Worm (Caenorhabditis elegans) whole organism, young adult: Measurements from ENCODE around the gene F32F2.4.
A peak's percentile ranks its signal among the peaks of the same experiment; 100 is the strongest.

ENCODE experiments used
- B0336.3 ChIP-seq: fragments of 200-800 bp; sonication (Bioruptor generic); IDR thresholded peaks from 2 replicates; pipeline ENCODE4 v1.3.6; 2022; ENCODE audit warnings: missing genetic modification characterization, missing compliant biosample characterization
- C06A6.2 ChIP-seq: fragments of 200-800 bp; sonication (Bioruptor generic); conservative IDR thresholded peaks from 2 replicates; pipeline ENCODE4 v1.3.6; 2022; ENCODE audit warnings: missing genetic modification characterization, missing compliant biosample characterization
- C17E4.6 ChIP-seq: fragments of 200-800 bp; sonication (Bioruptor generic); IDR thresholded peaks from 2 replicates; pipeline ENCODE4 v1.3.6; 2022; ENCODE audit warnings: missing genetic modification reagents, missing genetic modification characterization, missing compliant biosample characterization
- F22D6.2 ChIP-seq: sonication (generic microtip); optimal IDR thresholded peaks from 2 replicates; lab custom pipeline; 2016; ENCODE audit warnings: mild to moderate bottlenecking, missing genetic modification characterization, missing compliant biosample characterization
- F33H1.4 ChIP-seq: fragments of 200-800 bp; sonication (Bioruptor generic); IDR thresholded peaks from 2 replicates; pipeline ENCODE4 v1.3.6; 2022; ENCODE audit warnings: missing genetic modification reagents, missing genetic modification characterization, missing compliant biosample characterization
- F37B4.10 ChIP-seq: fragments of 200-800 bp; sonication (Bioruptor generic); IDR thresholded peaks from 2 replicates; pipeline ENCODE4 v1.3.6; 2022; ENCODE audit warnings: missing genetic modification characterization, missing compliant biosample characterization
- T07F8.4 ChIP-seq: sonication (generic microtip); optimal IDR thresholded peaks from 2 replicates; lab custom pipeline; 2016; ENCODE audit warnings: mild to moderate bottlenecking, missing genetic modification characterization, moderate library complexity, missing compliant biosample characterization
- T26A5.8 ChIP-seq: sonication (generic microtip); optimal IDR thresholded peaks from 2 replicates; lab custom pipeline; 2016; ENCODE audit warnings: missing genetic modification characterization, missing compliant biosample characterization
- Y95B8A.8 ChIP-seq: fragments of 200-800 bp; sonication (Bioruptor generic); IDR thresholded peaks from 2 replicates; pipeline ENCODE4 v1.3.6; 2022; ENCODE audit warnings: missing genetic modification reagents, missing genetic modification characterization, missing compliant biosample characterization
- ZK185.1 ChIP-seq: sonication (generic microtip); optimal IDR thresholded peaks from 2 replicates; lab custom pipeline; 2016; ENCODE audit warnings: mild to moderate bottlenecking, missing genetic modification characterization, missing compliant biosample characterization; ENCODE audit not compliant: poor library complexity, severe bottlenecking
- attf-3 ChIP-seq: fragments of 200-800 bp; sonication (Bioruptor generic); conservative IDR thresholded peaks from 2 replicates; pipeline ENCODE4 v1.3.6; 2022; ENCODE audit warnings: missing genetic modification reagents, missing genetic modification characterization, missing compliant biosample characterization
- attf-5 ChIP-seq: fragments of 200-800 bp; sonication (Bioruptor generic); optimal IDR thresholded peaks from 2 replicates; lab custom pipeline; 2018; ENCODE audit warnings: mild to moderate bottlenecking, missing genetic modification characterization, missing compliant biosample characterization
- bed-2 ChIP-seq: fragments of 200-800 bp; sonication (Bioruptor generic); IDR thresholded peaks from 2 replicates; pipeline ENCODE4 v1.3.6; 2022; ENCODE audit warnings: missing genetic modification reagents, missing genetic modification characterization, missing compliant biosample characterization
- ccch-3 ChIP-seq: fragments of 200-800 bp; sonication (Bioruptor generic); optimal IDR thresholded peaks from 2 replicates; lab custom pipeline; 2018; ENCODE audit warnings: mild to moderate bottlenecking, missing genetic modification characterization, missing compliant biosample characterization
- ceh-27 ChIP-seq: fragments of 200-800 bp; sonication (Bioruptor generic); optimal IDR thresholded peaks from 2 replicates; lab custom pipeline; 2018; ENCODE audit warnings: mild to moderate bottlenecking, missing genetic modification characterization, moderate library complexity, missing compliant biosample characterization
- ceh-58 ChIP-seq: fragments of 200-800 bp; sonication (Bioruptor generic); IDR thresholded peaks from 2 replicates; pipeline ENCODE4 v1.3.6; 2022; ENCODE audit warnings: missing genetic modification characterization, missing compliant biosample characterization
- ceh-91 ChIP-seq: fragments of 200-800 bp; sonication (Bioruptor generic); IDR thresholded peaks from 2 replicates; pipeline ENCODE4 v1.3.6; 2022; ENCODE audit warnings: missing genetic modification reagents, missing genetic modification characterization, missing compliant biosample characterization
- dox-1 ChIP-seq: fragments of 200-800 bp; sonication (Bioruptor generic); IDR thresholded peaks from 2 replicates; pipeline ENCODE4 v1.3.6; 2022; ENCODE audit warnings: missing genetic modification reagents, missing genetic modification characterization, missing compliant biosample characterization
- fkh-3 ChIP-seq: sonication (generic microtip); optimal IDR thresholded peaks from 2 replicates; lab custom pipeline; 2016; ENCODE audit warnings: mild to moderate bottlenecking, missing genetic modification characterization, missing compliant biosample characterization
- gei-17 ChIP-seq: fragments of 200-800 bp; sonication (Bioruptor generic); optimal IDR thresholded peaks from 2 replicates; lab custom pipeline; 2018; ENCODE audit warnings: mild to moderate bottlenecking, missing genetic modification characterization, missing compliant biosample characterization
- hlh-12 ChIP-seq: sonication (generic microtip); optimal IDR thresholded peaks from 2 replicates; lab custom pipeline; 2016; ENCODE audit warnings: missing genetic modification characterization, missing compliant biosample characterization
- hmg-1.2 ChIP-seq: fragments of 200-800 bp; sonication (Bioruptor generic); IDR thresholded peaks from 2 replicates; pipeline ENCODE4 v1.3.6; 2022; ENCODE audit warnings: missing genetic modification reagents, missing genetic modification characterization, missing compliant biosample characterization
- hmg-20 ChIP-seq: fragments of 200-800 bp; sonication (Bioruptor generic); IDR thresholded peaks from 2 replicates; pipeline ENCODE4 v1.3.6; 2022; ENCODE audit warnings: missing genetic modification reagents, missing genetic modification characterization, missing compliant biosample characterization
- hrde-1 ChIP-seq: sonication (generic microtip); optimal IDR thresholded peaks from 2 replicates; lab custom pipeline; 2016; ENCODE audit warnings: missing genetic modification characterization, mild to moderate bottlenecking, missing compliant biosample characterization, moderate library complexity, missing genotype, missing genetic modification reagents, borderline replicate concordance
- hsf-1 ChIP-seq: fragments of 200-800 bp; sonication (Bioruptor generic); IDR thresholded peaks from 2 replicates; pipeline ENCODE4 v1.3.6; 2022; ENCODE audit warnings: missing genetic modification reagents, missing genetic modification characterization, missing compliant biosample characterization
- lag-1 ChIP-seq: fragments of 200-800 bp; sonication (Bioruptor generic); IDR thresholded peaks from 2 replicates; pipeline ENCODE4 v1.3.6; 2022; ENCODE audit warnings: missing genetic modification reagents, missing genetic modification characterization, missing compliant biosample characterization
- let-526 ChIP-seq: fragments of 200-800 bp; sonication (Bioruptor generic); IDR thresholded peaks from 2 replicates; pipeline ENCODE4 v1.3.6; 2022; ENCODE audit warnings: missing genetic modification reagents, missing genetic modification characterization, missing compliant biosample characterization
- let-607 ChIP-seq, 2 experiments: fragments of 200-800 bp in 1 of 2; sonication (Bioruptor generic) in 1 of 2; sonication (generic microtip) in 1 of 2; optimal IDR thresholded peaks; 2 replicates each; lab custom pipeline; 2016 to 2018; ENCODE audit warnings: mild to moderate bottlenecking in 2 of 2, missing compliant biosample characterization in 2 of 2, missing genetic modification characterization in 2 of 2, moderate library complexity in 2 of 2, missing genotype in 1 of 2
- lin-35 ChIP-seq, 3 experiments: fragments of 150-350 bp in 2 of 3; sonication (generic microtip) in 1 of 3; optimal IDR thresholded peaks; 2 replicates each; lab custom pipeline; 2014 to 2018; ENCODE audit warnings: missing biosample characterization in 3 of 3, missing genetic modification characterization in 3 of 3, missing genetic modification reagents in 3 of 3
- lin-54 ChIP-seq: fragments of 200-800 bp; sonication (Bioruptor generic); optimal IDR thresholded peaks from 2 replicates; lab custom pipeline; 2018; ENCODE audit warnings: mild to moderate bottlenecking, missing genetic modification characterization, missing compliant biosample characterization
- lsl-1 ChIP-seq: fragments of 200-800 bp; sonication (Bioruptor generic); optimal IDR thresholded peaks from 2 replicates; lab custom pipeline; 2018; ENCODE audit warnings: mild to moderate bottlenecking, missing genetic modification characterization, moderate library complexity, missing compliant biosample characterization
- madf-10 ChIP-seq: sonication (generic microtip); optimal IDR thresholded peaks from 2 replicates; lab custom pipeline; 2016; ENCODE audit warnings: mild to moderate bottlenecking, missing genetic modification characterization, missing compliant biosample characterization
- madf-6 ChIP-seq: fragments of 200-800 bp; sonication (Bioruptor generic); IDR thresholded peaks from 2 replicates; pipeline ENCODE4 v1.3.6; 2022; ENCODE audit warnings: missing genetic modification reagents, missing genetic modification characterization, missing compliant biosample characterization
- mel-28 ChIP-seq: sonication (generic microtip); optimal IDR thresholded peaks from 2 replicates; lab custom pipeline; 2016; ENCODE audit warnings: borderline replicate concordance, mild to moderate bottlenecking, missing genetic modification characterization, missing compliant biosample characterization
- mes-4 ChIP-seq: sonication (generic microtip); optimal IDR thresholded peaks from 2 replicates; lab custom pipeline; 2016; ENCODE audit warnings: missing genotype, missing genetic modification characterization, missing compliant biosample characterization
- nfyb-1 ChIP-seq: fragments of 200-800 bp; sonication (Bioruptor generic); IDR thresholded peaks from 2 replicates; pipeline ENCODE4 v1.3.6; 2022; ENCODE audit warnings: missing genetic modification reagents, missing genetic modification characterization, missing compliant biosample characterization
- rec-8 ChIP-seq, 2 experiments: sonication (generic microtip); optimal IDR thresholded peaks; 2 replicates each; lab custom pipeline; 2016; ENCODE audit warnings: mild to moderate bottlenecking in 2 of 2, missing genetic modification characterization in 2 of 2, missing genetic modification reagents in 2 of 2, missing genotype in 2 of 2, missing biosample characterization in 1 of 2, missing compliant biosample characterization in 1 of 2, moderate library complexity in 1 of 2
- repo-1 ChIP-seq: sonication (generic microtip); optimal IDR thresholded peaks from 2 replicates; lab custom pipeline; 2017; ENCODE audit warnings: mild to moderate bottlenecking, missing genetic modification characterization, missing compliant biosample characterization
- snpc-4 ChIP-seq, 5 experiments: fragments of 150-350 bp in 1 of 5; sonication (generic microtip) in 4 of 5; optimal IDR thresholded peaks; 2 replicates each; lab custom pipeline; 2014 to 2018; ENCODE audit warnings: missing genetic modification characterization in 5 of 5, missing biosample characterization in 3 of 5, antibody characterized with exemption in 2 of 5, mild to moderate bottlenecking in 2 of 5, missing compliant biosample characterization in 2 of 5, missing genotype in 2 of 5, moderate library complexity in 2 of 5, missing genetic modification reagents in 1 of 5
- somi-1 ChIP-seq: fragments of 200-800 bp; sonication (Bioruptor generic); optimal IDR thresholded peaks from 2 replicates; lab custom pipeline; 2018; ENCODE audit warnings: mild to moderate bottlenecking, missing genetic modification characterization, missing compliant biosample characterization
- sptf-2 ChIP-seq: fragments of 200-800 bp; sonication (Bioruptor generic); optimal IDR thresholded peaks from 2 replicates; lab custom pipeline; 2018; ENCODE audit warnings: mild to moderate bottlenecking, missing genetic modification characterization, missing compliant biosample characterization
- unc-130 ChIP-seq: sonication (generic microtip); optimal IDR thresholded peaks from 2 replicates; lab custom pipeline; 2016; ENCODE audit warnings: missing genetic modification reagents, missing genetic modification characterization, missing compliant biosample characterization
- ztf-22 ChIP-seq: fragments of 200-800 bp; sonication (Bioruptor generic); optimal IDR thresholded peaks from 2 replicates; lab custom pipeline; 2018; ENCODE audit warnings: mild to moderate bottlenecking, missing genetic modification characterization, moderate library complexity, missing compliant biosample characterization
- ztf-28 ChIP-seq: fragments of 200-800 bp; sonication (Bioruptor generic); IDR thresholded peaks from 2 replicates; pipeline ENCODE4 v1.3.6; 2022; ENCODE audit warnings: missing genetic modification reagents, missing genetic modification characterization, missing compliant biosample characterization

F32F2.4 gene

DNA sequence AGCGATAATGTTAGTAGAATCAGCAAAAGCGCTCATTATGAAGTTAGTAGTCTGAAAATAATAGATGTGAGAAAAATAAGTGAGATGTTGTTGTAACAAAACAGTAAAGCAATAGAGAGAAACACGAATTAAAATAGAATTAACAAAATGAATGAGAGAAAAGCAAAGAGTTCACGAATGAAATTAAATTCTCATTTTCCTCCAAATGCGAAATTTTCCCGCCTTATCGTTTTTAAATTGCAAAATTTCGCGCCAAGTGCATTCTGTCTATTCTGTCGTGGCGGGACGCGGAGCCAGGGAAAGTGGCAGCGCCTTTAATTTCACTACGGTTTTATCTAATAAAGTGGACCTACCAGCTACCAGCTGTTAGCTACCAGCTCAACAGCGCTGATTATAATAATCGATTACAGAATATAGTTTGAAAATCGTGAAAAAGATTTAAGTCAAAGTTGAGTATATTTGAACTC, 36.2 kb downstream of the F32F2.4 start, which contains the start of gene nasp-2 (continued):
- TF ChIP-seq lin-35 (GFP tag; optimal IDR thresholded peaks at IDR 0.05; lab: Kevin White, UChicago) (peak; percentile 27 to 82 (median 73)), mel-28 (tag; lab: Kevin White, UChicago) (no peak), ccch-3 (GFP tag; lab: Kevin White, UChicago) (no peak), Y95B8A.8 (GFP tag; lab: Robert Waterston, UW) (peak; percentile 97), somi-1 (no peak), F33H1.4 (GFP tag; lab: Robert Waterston, UW) (peak; percentile 99), hsf-1 (GFP tag; lab: Robert Waterston, UW) (peak; percentile 91), C06A6.2 (GFP tag; lab: Robert Waterston, UW) (no peak), B0336.3 (GFP tag; lab: Robert Waterston, UW) (peak; percentile 92), lin-54 (GFP tag; lab: Kevin White, UChicago) (peak; percentile 96), let-526 (peak; percentile 76; the same call in 1 of the 2 replicates), fkh-3 (tag; lab: Kevin White, UChicago) (no peak), repo-1 (tag; lab: Kevin White, UChicago) (no peak), T07F8.4 (no peak)

DNA sequence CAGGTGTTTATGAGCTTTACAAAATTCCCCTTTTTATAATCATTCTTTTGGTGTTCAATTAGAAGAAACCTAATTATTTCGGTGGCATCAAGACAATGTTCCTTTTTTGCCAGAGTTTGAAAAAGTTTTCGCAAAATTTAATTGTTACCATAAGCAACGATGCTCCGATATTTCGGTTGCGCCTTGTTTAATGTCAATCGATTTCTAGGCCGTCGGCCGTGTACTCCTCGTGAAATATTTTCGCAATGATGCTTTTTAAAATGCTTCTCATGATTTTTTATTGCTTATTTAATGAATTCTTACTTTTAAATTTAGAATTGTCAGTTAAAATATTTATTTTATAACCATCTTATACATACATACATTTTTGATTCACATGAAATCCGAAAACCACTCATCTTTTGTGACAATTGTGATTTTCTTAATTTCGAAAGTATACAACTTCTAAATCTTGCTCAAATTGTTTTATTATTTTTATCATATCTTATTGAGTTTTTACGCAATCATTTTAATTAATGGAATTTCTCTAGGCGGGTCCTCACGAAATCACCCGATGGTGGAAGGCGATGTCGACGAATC, 37.1 kb downstream of the F32F2.4 start, which contains the start of gene C50B6.3:
TSS of gene C50B6.3 (plus strand) at position 529 of the 579 bp plus-strand sequence.
- TF ChIP-seq ZK185.1 (tag; lab: Kevin White, UChicago): peak; percentile 96
- TF ChIP-seq unc-130 (GFP tag; lab: Kevin White, UChicago): peak; percentile 70
- peak; percentile 82 for TF ChIP-seq madf-6 (GFP tag; lab: Robert Waterston, UW)
- peak; percentile 82 for TF ChIP-seq ceh-27 (GFP tag; lab: Kevin White, UChicago)
- TF ChIP-seq attf-3 (GFP tag; lab: Robert Waterston, UW): peak; percentile 99
- no peak for TF ChIP-seq fkh-3 (tag; lab: Kevin White, UChicago)
- no peak for TF ChIP-seq F37B4.10 (GFP tag; lab: Robert Waterston, UW)
- TF ChIP-seq lsl-1 (GFP tag; lab: Kevin White, UChicago): peak; percentile 70
- TF ChIP-seq F33H1.4 (GFP tag; lab: Robert Waterston, UW): peak; percentile 64
- TF ChIP-seq nfyb-1 (GFP tag; lab: Robert Waterston, UW): no peak
- TF ChIP-seq hmg-1.2 (GFP tag; lab: Robert Waterston, UW): 0 out of 2 replicates have a peak, but pooled peaks have one; percentile 35
- no peak for TF ChIP-seq sptf-2 (GFP tag; lab: Kevin White, UChicago)
- TF ChIP-seq T26A5.8 (tag; lab: Kevin White, UChicago): no peak
- no peak for TF ChIP-seq gei-17 (GFP tag; lab: Kevin White, UChicago)
- 0 out of 2 replicates have a peak, but pooled peaks have one; percentile 35 for TF ChIP-seq ztf-28 (GFP tag; lab: Robert Waterston, UW)
- TF ChIP-seq let-607 (tag; optimal IDR thresholded peaks at IDR 0.05; lab: Kevin White, UChicago): no peak
- TF ChIP-seq ccch-3 (GFP tag; lab: Kevin White, UChicago): peak; percentile 46
- peak; percentile 34 for TF ChIP-seq madf-10 (tag; lab: Kevin White, UChicago)
- peak; percentile 47; the same call in 1 of the 2 replicates for TF ChIP-seq ceh-91 (GFP tag; lab: Robert Waterston, UW)
- no peak for TF ChIP-seq C06A6.2 (GFP tag; lab: Robert Waterston, UW)
- TF ChIP-seq bed-2 (GFP tag; lab: Robert Waterston, UW): 0 out of 2 replicates have a peak, but pooled peaks have one; percentile 23
- peak; percentile 60; the same call in 1 of the 2 replicates for TF ChIP-seq dox-1 (GFP tag; lab: Robert Waterston, UW)
- peak in 1 of 3 experiments; percentile 72 for TF ChIP-seq lin-35 (GFP tag; optimal IDR thresholded peaks at IDR 0.05; lab: Kevin White, UChicago)
- TF ChIP-seq hrde-1: no peak
- TF ChIP-seq snpc-4 (GFP tag; optimal IDR thresholded peaks at IDR 0.05; lab: Kevin White, UChicago): no peak
- peak in 2 of 4 experiments; percentile 31 to 45 for TF ChIP-seq snpc-4 (tag; optimal IDR thresholded peaks at IDR 0.05; lab: Kevin White, UChicago)
- TF ChIP-seq mes-4 (tag; lab: Kevin White, UChicago): no peak
- no peak for TF ChIP-seq ceh-58 (GFP tag; lab: Robert Waterston, UW)
- TF ChIP-seq rec-8 (tag; optimal IDR thresholded peaks at IDR 0.05; lab: Kevin White, UChicago): peak in 1 of 2 experiments; percentile 14
- TF ChIP-seq hmg-20 (GFP tag; lab: Robert Waterston, UW): no peak
- TF ChIP-seq hlh-12 (tag; lab: Kevin White, UChicago): no peak
- no peak for TF ChIP-seq F22D6.2
- TF ChIP-seq attf-5: peak; percentile 41
- no peak for TF ChIP-seq C17E4.6 (GFP tag; lab: Robert Waterston, UW)
- TF ChIP-seq ztf-22 (GFP tag; lab: Kevin White, UChicago): no peak
- TF ChIP-seq lag-1 (GFP tag; lab: Robert Waterston, UW): no peak
